Fruit fly (Drosophila melanogaster) whole organism, adult: ENCODE measurements around the gene CG12992.

Experiments
- CG7101 ChIP-seq: fragments of 200-800 bp; sonication (Bioruptor generic); optimal IDR thresholded peaks from 2 replicates; lab custom pipeline; 2018; ENCODE audit warnings: missing biosample characterization, mild to moderate bottlenecking, missing genetic modification characterization, moderate library complexity
- Crg-1 ChIP-seq: fragments of 200-800 bp; sonication (Bioruptor generic); optimal IDR thresholded peaks from 2 replicates; lab custom pipeline; 2016; ENCODE audit warnings: missing biosample characterization, missing genetic modification characterization
- Hr96 ChIP-seq: fragments of 200-800 bp; sonication (Bioruptor generic); optimal IDR thresholded peaks from 2 replicates; lab custom pipeline; 2016; ENCODE audit warnings: missing biosample characterization, missing genetic modification characterization
- Mnt ChIP-seq: fragments of 200-800 bp; sonication (Bioruptor generic); optimal IDR thresholded peaks from 2 replicates; lab custom pipeline; 2016; ENCODE audit warnings: missing biosample characterization, mild to moderate bottlenecking, missing genetic modification characterization
- kay ChIP-seq: fragments of 200-800 bp; sonication (Bioruptor generic); peaks from one replicate; lab custom pipeline; 2016; ENCODE audit warnings: missing biosample characterization, missing genetic modification characterization, borderline replicate concordance
- ovo ChIP-seq: fragments of 200-800 bp; sonication (Bioruptor generic); optimal IDR thresholded peaks from 2 replicates; lab custom pipeline; 2016; ENCODE audit warnings: missing biosample characterization, missing genetic modification characterization

DNA sequence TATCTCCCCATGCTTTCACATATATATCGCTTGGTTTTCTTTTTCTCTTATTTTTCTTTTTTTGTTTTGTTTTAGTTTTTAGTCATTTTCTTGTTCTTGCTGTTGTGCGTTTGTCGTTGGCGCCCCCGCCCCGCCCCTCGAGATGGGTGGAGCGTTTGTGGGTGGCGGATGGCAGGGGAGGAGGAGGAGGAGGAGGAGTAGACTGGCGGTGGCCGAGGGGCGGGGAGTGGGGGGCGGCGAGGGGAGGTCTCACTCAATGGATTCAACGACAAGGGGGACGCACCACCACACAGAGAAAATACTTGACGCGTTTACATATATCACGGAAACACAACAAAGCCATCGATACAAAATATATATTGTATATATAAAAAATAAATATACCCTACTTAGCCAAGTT is 52.2 kb downstream of the CG12992 start:
- TF ChIP-seq Hr96 (GFP tag; lab: Kevin White, UChicago) (no peak), kay (no peak), Mnt (GFP tag; lab: Kevin White, UChicago) (no peak), Crg-1 (GFP tag; lab: Kevin White, UChicago) (no peak), CG7101 (tag; lab: Kevin White, UChicago) (no peak), ovo (no peak)
